Fruit fly (Drosophila melanogaster): ENCODE measurements around the gene Tao.

DNA sequence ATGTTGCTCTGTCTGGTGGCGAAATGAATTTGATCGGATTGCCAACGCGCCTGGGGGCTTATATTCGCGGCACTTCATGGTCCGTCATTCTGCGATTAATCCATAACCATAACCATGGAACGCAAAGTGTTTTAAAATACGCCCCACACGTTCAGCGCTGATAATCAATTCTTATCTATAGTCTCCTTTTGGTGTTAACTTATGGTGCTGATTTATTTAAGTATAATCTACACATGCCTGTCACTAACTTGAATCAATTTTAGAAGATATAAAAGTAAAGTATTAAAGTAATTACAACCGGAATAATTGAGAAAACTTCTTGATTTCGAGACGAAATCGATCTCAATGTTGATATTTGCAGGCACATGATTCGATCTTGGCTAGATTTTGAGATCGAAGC, 10.5 kb upstream of the Tao start, which contains the start of gene CG14219:
- TF ChIP-seq CTCF (optimal IDR thresholded peaks at IDR 0.05) (no peak), CG8478 (optimal IDR thresholded peaks at IDR 0.05) (no peak)

All from S2 (cell line).